Worm (Caenorhabditis elegans) whole organism, young adult: ENCODE data around the gene swp-1.

Source experiments
- B0019.2 ChIP-seq: fragments of 200-800 bp; sonication (Bioruptor generic); conservative IDR thresholded peaks from 2 replicates; pipeline ENCODE4 v1.3.6; 2022; ENCODE audit warnings: missing genetic modification reagents, missing genetic modification characterization, missing compliant biosample characterization
- F22D6.2 ChIP-seq: sonication (generic microtip); optimal IDR thresholded peaks from 2 replicates; lab custom pipeline; 2016; ENCODE audit warnings: mild to moderate bottlenecking, missing genetic modification characterization, missing compliant biosample characterization
- F52B5.7 ChIP-seq: sonication (generic microtip); optimal IDR thresholded peaks from 2 replicates; lab custom pipeline; 2016; ENCODE audit warnings: mild to moderate bottlenecking, missing genetic modification characterization, missing compliant biosample characterization
- F57C9.4 ChIP-seq: sonication (generic microtip); optimal IDR thresholded peaks from 2 replicates; lab custom pipeline; 2017; ENCODE audit warnings: mild to moderate bottlenecking, missing genetic modification characterization, missing compliant biosample characterization
- K11D2.4 ChIP-seq: fragments of 200-800 bp; sonication (Bioruptor generic); IDR thresholded peaks from 2 replicates; pipeline ENCODE4 v1.3.6; 2022; ENCODE audit warnings: missing genetic modification reagents, missing genetic modification characterization, missing compliant biosample characterization
- T07F8.4 ChIP-seq: sonication (generic microtip); optimal IDR thresholded peaks from 2 replicates; lab custom pipeline; 2016; ENCODE audit warnings: mild to moderate bottlenecking, missing genetic modification characterization, moderate library complexity, missing compliant biosample characterization
- Y53G8AR.9 ChIP-seq: fragments of 200-800 bp; sonication (Bioruptor generic); conservative IDR thresholded peaks from 2 replicates; pipeline ENCODE4 v1.3.6; 2022; ENCODE audit warnings: missing genetic modification reagents, missing genetic modification characterization, missing compliant biosample characterization
- ZK185.1 ChIP-seq: sonication (generic microtip); optimal IDR thresholded peaks from 2 replicates; lab custom pipeline; 2016; ENCODE audit warnings: mild to moderate bottlenecking, missing genetic modification characterization, missing compliant biosample characterization; ENCODE audit not compliant: poor library complexity, severe bottlenecking
- ama-1 ChIP-seq, 3 experiments: fragments of 150-350 bp in 1 of 3; sonication (generic microtip) in 2 of 3; optimal IDR thresholded peaks; 2 replicates each; lab custom pipeline; 2014 to 2018; ENCODE audit warnings: missing biosample characterization in 2 of 3, missing genetic modification characterization in 2 of 3, missing genetic modification reagents in 2 of 3
- bed-1 ChIP-seq: fragments of 200-800 bp; sonication (Bioruptor generic); IDR thresholded peaks from 2 replicates; pipeline ENCODE4 v1.3.6; 2022; ENCODE audit warnings: missing genetic modification reagents, missing genetic modification characterization, missing compliant biosample characterization
- ceh-79 ChIP-seq: sonication (generic microtip); optimal IDR thresholded peaks from 2 replicates; lab custom pipeline; 2017; ENCODE audit warnings: mild to moderate bottlenecking, missing genetic modification characterization, missing compliant biosample characterization
- dox-1 ChIP-seq: fragments of 200-800 bp; sonication (Bioruptor generic); IDR thresholded peaks from 2 replicates; pipeline ENCODE4 v1.3.6; 2022; ENCODE audit warnings: missing genetic modification reagents, missing genetic modification characterization, missing compliant biosample characterization
- efl-1 ChIP-seq: fragments of 150-350 bp; optimal IDR thresholded peaks from 2 replicates; lab custom pipeline; 2014; ENCODE audit warnings: missing biosample characterization, missing genetic modification reagents, missing genetic modification characterization
- egl-44 ChIP-seq: fragments of 200-800 bp; sonication (Bioruptor generic); IDR thresholded peaks from 2 replicates; pipeline ENCODE4 v1.3.6; 2022; ENCODE audit warnings: missing genetic modification reagents, missing genetic modification characterization, missing compliant biosample characterization
- ekl-4 ChIP-seq: fragments of 200-800 bp; sonication (Bioruptor generic); IDR thresholded peaks from 2 replicates; pipeline ENCODE4 v1.3.6; 2022; ENCODE audit warnings: missing genetic modification reagents, missing genetic modification characterization, missing compliant biosample characterization
- fkh-3 ChIP-seq: sonication (generic microtip); optimal IDR thresholded peaks from 2 replicates; lab custom pipeline; 2016; ENCODE audit warnings: mild to moderate bottlenecking, missing genetic modification characterization, missing compliant biosample characterization
- hlh-12 ChIP-seq: sonication (generic microtip); optimal IDR thresholded peaks from 2 replicates; lab custom pipeline; 2016; ENCODE audit warnings: missing genetic modification characterization, missing compliant biosample characterization
- hmg-1.2 ChIP-seq: fragments of 200-800 bp; sonication (Bioruptor generic); IDR thresholded peaks from 2 replicates; pipeline ENCODE4 v1.3.6; 2022; ENCODE audit warnings: missing genetic modification reagents, missing genetic modification characterization, missing compliant biosample characterization
- hsf-1 ChIP-seq: fragments of 200-800 bp; sonication (Bioruptor generic); IDR thresholded peaks from 2 replicates; pipeline ENCODE4 v1.3.6; 2022; ENCODE audit warnings: missing genetic modification reagents, missing genetic modification characterization, missing compliant biosample characterization
- lag-1 ChIP-seq: fragments of 200-800 bp; sonication (Bioruptor generic); IDR thresholded peaks from 2 replicates; pipeline ENCODE4 v1.3.6; 2022; ENCODE audit warnings: missing genetic modification reagents, missing genetic modification characterization, missing compliant biosample characterization
- let-526 ChIP-seq: fragments of 200-800 bp; sonication (Bioruptor generic); IDR thresholded peaks from 2 replicates; pipeline ENCODE4 v1.3.6; 2022; ENCODE audit warnings: missing genetic modification reagents, missing genetic modification characterization, missing compliant biosample characterization
- let-607 ChIP-seq, 2 experiments: fragments of 200-800 bp in 1 of 2; sonication (Bioruptor generic) in 1 of 2; sonication (generic microtip) in 1 of 2; optimal IDR thresholded peaks; 2 replicates each; lab custom pipeline; 2016 to 2018; ENCODE audit warnings: mild to moderate bottlenecking in 2 of 2, missing compliant biosample characterization in 2 of 2, missing genetic modification characterization in 2 of 2, moderate library complexity in 2 of 2, missing genotype in 1 of 2
- lin-40 ChIP-seq: sonication (generic microtip); optimal IDR thresholded peaks from 2 replicates; lab custom pipeline; 2016; ENCODE audit warnings: missing genetic modification characterization, mild to moderate bottlenecking, missing compliant biosample characterization, missing genotype, missing genetic modification reagents
- lsy-27 ChIP-seq: sonication (generic microtip); optimal IDR thresholded peaks from 2 replicates; lab custom pipeline; 2017; ENCODE audit warnings: missing genetic modification characterization, mild to moderate bottlenecking, missing compliant biosample characterization, antibody characterized with exemption, missing genotype, borderline replicate concordance; ENCODE audit not compliant: insufficient read depth
- madf-8 ChIP-seq: fragments of 200-800 bp; sonication (Bioruptor generic); conservative IDR thresholded peaks from 2 replicates; pipeline ENCODE4 v1.3.6; 2022; ENCODE audit warnings: missing genetic modification reagents, missing genetic modification characterization, missing compliant biosample characterization
- mcd-1 ChIP-seq: fragments of 200-800 bp; sonication (Bioruptor generic); IDR thresholded peaks from 2 replicates; pipeline ENCODE4 v1.3.6; 2022; ENCODE audit warnings: missing genetic modification reagents, missing genetic modification characterization, missing compliant biosample characterization
- nfya-2 ChIP-seq: fragments of 200-800 bp; sonication (Bioruptor generic); IDR thresholded peaks from 2 replicates; pipeline ENCODE4 v1.3.6; 2022; ENCODE audit warnings: missing genetic modification reagents, missing genetic modification characterization, missing compliant biosample characterization
- nhr-120 ChIP-seq: fragments of 200-800 bp; sonication (Bioruptor generic); IDR thresholded peaks from 2 replicates; pipeline ENCODE4 v1.3.6; 2022; ENCODE audit warnings: missing genetic modification characterization, missing compliant biosample characterization
- repo-1 ChIP-seq: sonication (generic microtip); optimal IDR thresholded peaks from 2 replicates; lab custom pipeline; 2017; ENCODE audit warnings: mild to moderate bottlenecking, missing genetic modification characterization, missing compliant biosample characterization
- sea-2 ChIP-seq: fragments of 200-800 bp; sonication (Bioruptor generic); IDR thresholded peaks from 2 replicates; pipeline ENCODE4 v1.3.6; 2022; ENCODE audit warnings: missing genetic modification characterization, missing compliant biosample characterization
- snpc-1.1 ChIP-seq: sonication (generic microtip); optimal IDR thresholded peaks from 2 replicates; lab custom pipeline; 2017; ENCODE audit warnings: missing genetic modification characterization, mild to moderate bottlenecking, missing compliant biosample characterization, antibody characterized with exemption, moderate library complexity, missing genotype, missing genetic modification reagents; ENCODE audit not compliant: insufficient read depth
- snpc-3.4 ChIP-seq: sonication (generic microtip); optimal IDR thresholded peaks from 2 replicates; lab custom pipeline; 2017; ENCODE audit warnings: missing genetic modification characterization, mild to moderate bottlenecking, missing compliant biosample characterization, antibody characterized with exemption, moderate library complexity, missing genotype, missing genetic modification reagents
- snpc-4 ChIP-seq, 5 experiments: fragments of 150-350 bp in 1 of 5; sonication (generic microtip) in 4 of 5; optimal IDR thresholded peaks; 2 replicates each; lab custom pipeline; 2014 to 2018; ENCODE audit warnings: missing genetic modification characterization in 5 of 5, missing biosample characterization in 3 of 5, antibody characterized with exemption in 2 of 5, mild to moderate bottlenecking in 2 of 5, missing compliant biosample characterization in 2 of 5, missing genotype in 2 of 5, moderate library complexity in 2 of 5, missing genetic modification reagents in 1 of 5
- zfh-2 ChIP-seq: fragments of 200-800 bp; sonication (Bioruptor generic); conservative IDR thresholded peaks from 2 replicates; pipeline ENCODE4 v1.3.6; 2022; ENCODE audit warnings: missing genetic modification reagents, missing genetic modification characterization, missing compliant biosample characterization
- ztf-22 ChIP-seq: fragments of 200-800 bp; sonication (Bioruptor generic); optimal IDR thresholded peaks from 2 replicates; lab custom pipeline; 2018; ENCODE audit warnings: mild to moderate bottlenecking, missing genetic modification characterization, moderate library complexity, missing compliant biosample characterization
- ztf-25 ChIP-seq: fragments of 200-800 bp; sonication (Bioruptor generic); IDR thresholded peaks from 2 replicates; pipeline ENCODE4 v1.3.6; 2022; ENCODE audit warnings: missing genetic modification reagents, missing genetic modification characterization, missing compliant biosample characterization
- ztf-3 ChIP-seq: fragments of 200-800 bp; sonication (Bioruptor generic); optimal IDR thresholded peaks from 2 replicates; lab custom pipeline; 2018; ENCODE audit warnings: mild to moderate bottlenecking, missing genetic modification characterization, missing compliant biosample characterization
- ztf-6 ChIP-seq: fragments of 200-800 bp; sonication (Bioruptor generic); IDR thresholded peaks from 2 replicates; pipeline ENCODE4 v1.3.6; 2022; ENCODE audit warnings: missing genetic modification reagents, missing genetic modification characterization, missing compliant biosample characterization

The swp-1 gene

DNA sequence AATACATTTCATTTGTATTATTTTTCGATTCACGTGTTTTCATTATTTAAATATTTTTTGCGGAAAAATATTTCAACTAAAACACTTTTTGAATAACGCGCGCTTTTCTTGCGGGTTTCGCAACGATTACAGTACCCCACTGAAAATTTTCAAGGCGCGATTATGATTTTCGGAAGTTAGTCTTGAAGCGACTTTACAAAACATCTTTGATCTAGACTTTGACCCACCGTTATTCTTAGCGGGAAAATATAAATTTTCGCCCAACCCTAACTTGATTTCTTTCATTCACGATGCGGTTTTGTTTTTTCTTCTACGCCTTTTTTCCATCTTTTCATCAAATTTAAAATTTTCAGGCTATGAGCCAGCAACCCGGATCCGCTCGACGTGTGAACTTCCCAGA is 22.5 kb upstream of the swp-1 start, which contains the start of gene egg-1 (continued):
- TF ChIP-seq K11D2.4 (GFP tag; lab: Robert Waterston, UW) (no peak), F57C9.4 (tag; lab: Kevin White, UChicago) (no peak), let-607 (tag; optimal IDR thresholded peaks at IDR 0.05; lab: Kevin White, UChicago) (no peak), snpc-4 (GFP tag; optimal IDR thresholded peaks at IDR 0.05; lab: Kevin White, UChicago) (peak; percentile 40), snpc-4 (tag; optimal IDR thresholded peaks at IDR 0.05; lab: Kevin White, UChicago) (peak in 3 of 4 experiments; percentile 8 to 60 (median 59)), repo-1 (peak; percentile 12), snpc-3.4 (peak; percentile 93), lsy-27 (tag; lab: Kevin White, UChicago) (no peak), F52B5.7 (no peak), nfya-2 (GFP tag; lab: Robert Waterston, UW) (no peak), F22D6.2 (no peak), snpc-1.1 (tag; lab: Kevin White, UChicago) (peak; percentile 21), zfh-2 (GFP tag; lab: Robert Waterston, UW) (no peak), let-526 (GFP tag; lab: Robert Waterston, UW) (no peak), fkh-3 (tag; lab: Kevin White, UChicago) (no peak), dox-1 (GFP tag; lab: Robert Waterston, UW) (peak; percentile 87), ztf-3 (GFP tag; lab: Kevin White, UChicago) (no peak), madf-8 (GFP tag; lab: Robert Waterston, UW) (peak; percentile 95), ZK185.1 (tag; lab: Kevin White, UChicago) (no peak), sea-2 (GFP tag; lab: Robert Waterston, UW) (no peak), egl-44 (GFP tag; lab: Robert Waterston, UW) (no peak), Y53G8AR.9 (GFP tag; lab: Robert Waterston, UW) (peak; percentile 44; the same call in 1 of the 2 replicates), lin-40 (tag; lab: Kevin White, UChicago) (no peak), ztf-22 (GFP tag; lab: Kevin White, UChicago) (no peak), T07F8.4 (tag; lab: Kevin White, UChicago) (no peak), hlh-12 (tag; lab: Kevin White, UChicago) (no peak), mcd-1 (GFP tag; lab: Robert Waterston, UW) (peak; percentile 72), lag-1 (no peak), B0019.2 (GFP tag; lab: Robert Waterston, UW) (peak; percentile 78), ztf-6 (no peak), ztf-25 (GFP tag; lab: Robert Waterston, UW) (no peak), hsf-1 (GFP tag; lab: Robert Waterston, UW) (peak; percentile 89)

DNA sequence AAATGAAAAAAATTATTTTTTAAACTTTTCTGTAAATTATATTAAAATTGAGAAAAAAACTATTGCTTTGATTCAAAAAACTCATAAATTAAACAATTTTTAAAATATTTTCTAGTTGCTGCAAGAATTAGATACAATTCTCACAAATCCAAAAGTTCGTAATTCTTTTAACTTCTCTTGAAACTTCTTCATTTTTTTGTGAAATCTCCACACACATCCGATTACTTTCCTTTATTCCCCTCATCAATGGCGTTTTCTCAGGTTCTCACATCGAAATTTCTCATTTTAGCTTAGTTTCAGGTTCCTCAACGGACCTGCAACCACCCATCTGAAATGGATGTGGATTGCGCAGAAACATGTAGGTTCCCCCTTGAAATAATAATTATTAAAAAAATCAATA is 17.2 kb upstream of the swp-1 start, which contains the start of gene wrm-1:
wrm-1 (plus strand) TSS at position 301 of the 400 bp plus-strand sequence.
- TF ChIP-seq ekl-4, result no peak
- TF ChIP-seq ama-1 (optimal IDR thresholded peaks at IDR 0.05; lab: Kevin White, UChicago), result no peak
- TF ChIP-seq ama-1 (GFP tag; optimal IDR thresholded peaks at IDR 0.05; lab: Kevin White, UChicago), result no peak
- no peak for TF ChIP-seq hmg-1.2 (GFP tag; lab: Robert Waterston, UW)
- TF ChIP-seq nhr-120 (GFP tag; lab: Robert Waterston, UW), result no peak
- TF ChIP-seq bed-1, result no peak
- no peak for TF ChIP-seq efl-1 (GFP tag; lab: Kevin White, UChicago)
- no peak for TF ChIP-seq F22D6.2
- TF ChIP-seq ceh-79 (tag; lab: Kevin White, UChicago), result no peak
